Fruit fly (Drosophila melanogaster): ENCODE measurements around the gene Ugt303B3.
A peak's percentile ranks its signal among the peaks of the same experiment; 100 is the strongest.

Ugt303B3 gene

dm6 chr3R:23534609-23535008 is at the start of gene Ugt303B3:
Gene Ugt303B3 (minus strand): TSS chr3R:23534767.
- no peak for TF ChIP-seq CG8478 (optimal IDR thresholded peaks at IDR 0.05)
- TF ChIP-seq CTCF (optimal IDR thresholded peaks at IDR 0.05): no peak

DNA sequence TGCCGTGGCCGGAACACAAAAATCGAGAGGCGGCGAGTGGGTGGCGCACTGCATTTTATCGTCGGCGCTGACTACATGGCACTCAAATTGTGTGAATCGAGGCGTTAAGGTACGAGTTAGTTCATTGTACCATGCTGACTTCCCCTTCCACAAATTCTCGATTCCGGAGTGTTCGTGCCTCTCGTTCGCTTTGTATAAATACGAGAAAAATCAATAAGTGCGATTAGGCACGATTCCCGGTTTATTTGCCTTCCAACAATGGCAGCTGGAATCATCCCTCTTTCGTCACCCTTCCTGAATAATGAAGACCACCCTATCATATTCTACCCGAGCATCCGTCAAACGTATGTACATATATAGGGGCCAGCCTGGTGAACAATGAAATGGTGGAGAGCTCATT is 42.1 kb upstream of the Ugt303B3 start:
- TF ChIP-seq CTCF (optimal IDR thresholded peaks at IDR 0.05) (no peak), CG8478 (optimal IDR thresholded peaks at IDR 0.05) (no peak)

DNA sequence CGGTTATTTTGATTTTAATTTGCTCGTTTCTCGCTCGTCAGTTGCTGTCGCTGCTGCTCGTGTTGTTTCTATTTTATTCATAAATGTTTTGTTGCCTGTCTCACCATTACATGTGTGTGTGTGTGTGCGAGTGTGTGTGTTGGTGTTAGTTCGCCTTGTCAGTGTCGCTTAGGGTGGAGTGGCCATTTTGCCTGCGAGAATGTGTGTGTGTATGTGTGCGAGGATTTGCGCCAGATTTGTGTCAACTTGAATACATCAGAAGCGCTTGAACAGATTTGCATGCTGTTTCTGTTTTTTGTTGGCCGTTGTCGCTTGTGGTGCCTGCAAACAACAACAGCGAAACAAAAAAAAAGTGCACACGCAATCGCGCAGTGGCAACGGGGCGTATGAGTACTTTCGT is 34.6 kb upstream of the Ugt303B3 start:
- TF ChIP-seq CG8478 (optimal IDR thresholded peaks at IDR 0.05) (no peak), CTCF (optimal IDR thresholded peaks at IDR 0.05) (no peak)

dm6 chr3R:23557244-23557643 is 22.7 kb upstream of the Ugt303B3 start, which contains the start of gene beat-IV:
Gene beat-IV (plus strand): TSS chr3R:23557412.
- TF ChIP-seq CG8478 (optimal IDR thresholded peaks at IDR 0.05): no peak
- TF ChIP-seq CTCF (optimal IDR thresholded peaks at IDR 0.05): no peak

- no peak for TF ChIP-seq CG8478 (optimal IDR thresholded peaks at IDR 0.05)
- no peak for TF ChIP-seq CTCF (optimal IDR thresholded peaks at IDR 0.05)
These were observed 22.3 kb upstream of the Ugt303B3 start, which contains the start of gene CG10164 for dm6 chr3R:23556843-23557242. Gene CG10164 (minus strand): TSS chr3R:23556943.

DNA sequence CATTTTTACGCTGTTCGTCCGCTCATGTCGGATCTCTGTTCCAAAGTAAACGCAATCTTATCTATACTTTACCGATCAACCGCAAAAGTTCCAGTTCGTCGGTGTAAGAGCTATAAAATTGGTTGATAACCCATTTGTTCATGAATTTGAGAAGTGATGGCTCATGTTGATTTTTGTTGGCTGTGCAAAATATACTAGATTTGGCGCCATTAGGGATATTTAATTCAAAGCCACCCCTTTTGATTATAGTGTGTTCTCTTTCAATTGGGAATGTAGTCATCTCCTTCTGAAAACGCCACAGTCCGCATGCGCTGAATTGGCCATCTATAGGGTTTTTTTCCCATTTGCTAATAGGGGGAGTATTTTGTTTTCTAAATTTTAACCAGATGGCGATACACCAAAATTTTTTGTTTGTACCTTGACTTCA is 4.2 kb upstream of the Ugt303B3 start, which contains the start of gene Ugt303B2:
Ugt303B2 (minus strand) TSS at position 190 of the 427 bp plus-strand sequence.
- TF ChIP-seq CG8478 (optimal IDR thresholded peaks at IDR 0.05) (no peak), CTCF (optimal IDR thresholded peaks at IDR 0.05) (peak; percentile 64 to 80)

dm6 chr3R:23536610-23537009 is 2.0 kb upstream of the Ugt303B3 start, which contains the start of gene Ugt303B1:
Gene Ugt303B1 (minus strand): TSS chr3R:23536710.
- TF ChIP-seq CG8478 (optimal IDR thresholded peaks at IDR 0.05) (no peak), CTCF (optimal IDR thresholded peaks at IDR 0.05) (no peak)

- TF ChIP-seq CG8478 (optimal IDR thresholded peaks at IDR 0.05): no peak
These were observed 3.7 kb downstream of the Ugt303B3 start, which contains the start of gene CG10175 for dm6 chr3R:23530886-23531285. Gene CG10175 (minus strand): TSS chr3R:23530986.

DNA sequence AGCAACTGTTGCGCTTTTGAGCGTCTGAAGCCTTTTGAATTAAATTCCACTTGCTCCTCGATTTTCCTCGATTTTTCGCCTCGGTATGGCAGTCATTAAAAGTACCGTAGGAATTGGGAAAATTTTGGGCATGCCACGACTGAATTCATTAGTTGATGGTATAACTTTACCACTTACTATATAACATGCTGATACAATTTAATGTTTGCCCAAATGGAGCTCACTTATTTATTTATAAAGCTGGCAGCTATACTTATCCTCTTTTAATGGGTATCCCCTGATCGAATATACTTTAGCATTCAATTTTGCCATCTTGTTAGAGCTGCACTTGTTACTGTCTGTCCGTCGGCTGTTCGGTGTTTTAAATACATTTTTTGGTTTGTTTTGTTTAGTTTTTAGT is 7.2 kb downstream of the Ugt303B3 start:
- TF ChIP-seq CTCF (optimal IDR thresholded peaks at IDR 0.05) (no peak), CG8478 (optimal IDR thresholded peaks at IDR 0.05) (no peak)

DNA sequence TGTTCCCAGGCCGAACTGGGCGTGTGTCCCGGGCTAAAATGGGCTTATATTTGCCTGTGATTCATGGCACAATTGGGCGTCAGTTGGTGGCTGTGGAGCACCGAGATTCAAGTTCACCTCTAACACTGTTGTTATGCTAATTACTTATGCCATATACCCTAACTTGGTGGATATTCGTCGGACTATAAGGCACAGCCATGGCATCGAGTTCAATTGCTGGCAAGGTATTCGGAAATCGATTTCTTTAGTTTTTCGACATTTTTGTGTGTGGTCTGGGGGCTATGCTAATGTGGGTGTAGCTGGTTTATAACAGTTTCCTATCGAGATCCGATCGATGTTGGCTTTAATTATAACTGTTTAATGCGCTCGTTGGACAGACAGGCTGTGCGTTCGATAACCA is 8.5 kb downstream of the Ugt303B3 start:
- TF ChIP-seq CG8478 (optimal IDR thresholded peaks at IDR 0.05) (no peak), CTCF (optimal IDR thresholded peaks at IDR 0.05) (no peak)

dm6 chr3R:23522296-23522695 is 12.3 kb downstream of the Ugt303B3 start:
- TF ChIP-seq CG8478 (optimal IDR thresholded peaks at IDR 0.05) (no peak), CTCF (optimal IDR thresholded peaks at IDR 0.05) (peak; percentile 44 to 55)

- TF ChIP-seq CTCF (optimal IDR thresholded peaks at IDR 0.05): no peak
- no peak for TF ChIP-seq CG8478 (optimal IDR thresholded peaks at IDR 0.05)
These were observed 13.1 kb downstream of the Ugt303B3 start, which contains the start of gene CG10177 for dm6 chr3R:23521483-23521882. Gene CG10177 (minus strand): TSS chr3R:23521583.

dm6 chr3R:23519395-23520101 is 15.0 kb downstream of the Ugt303B3 start, which contains the start of gene Irk2:
Gene Irk2 (minus strand): TSS chr3R:23519445.
- no peak for TF ChIP-seq CTCF (optimal IDR thresholded peaks at IDR 0.05)
- no peak for TF ChIP-seq CG8478 (optimal IDR thresholded peaks at IDR 0.05)

dm6 chr3R:23511356-23511755 is 23.2 kb downstream of the Ugt303B3 start:
- TF ChIP-seq CG8478 (optimal IDR thresholded peaks at IDR 0.05): no peak

dm6 chr3R:23509408-23509940 is 25.1 kb downstream of the Ugt303B3 start:
- TF ChIP-seq CTCF (optimal IDR thresholded peaks at IDR 0.05) (peak; percentile 72 to 81), CG8478 (optimal IDR thresholded peaks at IDR 0.05) (no peak)

DNA sequence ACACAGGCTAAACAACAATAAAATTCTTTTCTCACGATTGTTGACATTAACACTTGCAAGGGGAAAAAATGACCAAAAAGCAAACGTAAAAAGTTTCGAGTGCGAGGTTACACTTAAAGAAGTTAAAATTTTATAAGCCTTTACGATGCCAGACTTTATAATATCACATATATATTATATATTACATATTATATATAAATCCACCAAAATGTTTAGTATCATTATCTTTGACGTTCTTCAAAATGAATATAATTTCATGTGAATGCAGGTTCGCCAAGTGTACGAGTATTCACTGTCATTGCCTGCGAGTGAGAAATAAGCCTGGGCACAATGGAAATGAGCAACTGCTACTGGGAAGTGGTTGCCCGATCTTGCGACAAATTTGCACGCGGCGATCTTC is 26.3 kb downstream of the Ugt303B3 start:
- TF ChIP-seq CTCF (optimal IDR thresholded peaks at IDR 0.05): no peak
- TF ChIP-seq CG8478 (optimal IDR thresholded peaks at IDR 0.05): no peak
